Fruit fly (Drosophila melanogaster): Measurements from ENCODE around the gene CG17328.

The CG17328 gene

DNA sequence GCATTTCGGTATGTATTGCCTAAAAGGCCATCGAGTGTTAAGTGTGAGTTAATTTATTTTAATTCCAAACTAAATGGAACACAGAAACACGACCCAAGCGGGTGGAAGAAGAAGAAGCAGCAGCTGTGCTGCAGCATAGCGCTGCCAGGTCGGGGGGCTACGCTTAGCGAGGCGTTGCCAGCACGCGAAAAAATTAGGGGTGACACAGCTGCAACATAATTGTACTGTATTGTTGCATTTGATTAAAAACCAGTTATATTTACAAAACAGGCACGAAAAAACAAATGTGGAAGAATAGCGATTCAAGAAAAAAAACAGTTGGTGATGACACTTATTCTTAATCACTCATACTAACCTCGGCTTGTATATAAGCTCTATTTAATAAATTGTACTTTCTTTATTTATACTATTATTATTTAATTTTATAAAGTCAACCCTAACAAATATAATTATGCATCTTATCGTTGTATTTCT is 50.5 kb downstream of the CG17328 start (continued):
- TF ChIP-seq Meics (GFP tag; optimal IDR thresholded peaks at IDR 0.05) (peak; percentile 79), wdn (GFP tag; IDR thresholded peaks at IDR 0.05) (peak; percentile 70), Eip74EF (GFP tag; optimal IDR thresholded peaks at IDR 0.05) (no peak), pum (GFP tag; optimal IDR thresholded peaks at IDR 0.05) (peak; percentile 53), CG7745 (tag; optimal IDR thresholded peaks at IDR 0.05) (no peak), Dll (GFP tag; IDR thresholded peaks at IDR 0.05; ENCODE audit: partially characterized antibody) (peak; percentile 70; the same call in 3 of the 4 replicates), kay (GFP tag; optimal IDR thresholded peaks at IDR 0.05) (no peak), Ets97D (GFP tag; optimal IDR thresholded peaks at IDR 0.05) (peak; percentile 44), prd (optimal IDR thresholded peaks at IDR 0.05) (no peak), prd (GFP tag; IDR thresholded peaks at IDR 0.05) (peak; percentile 81), CG18476 (GFP tag; optimal IDR thresholded peaks at IDR 0.05) (no peak), B-H1 (GFP tag; IDR thresholded peaks at IDR 0.05) (peak; percentile 72), fd102C (GFP tag; optimal IDR thresholded peaks at IDR 0.05) (no peak), HHEX (GFP tag; optimal IDR thresholded peaks at IDR 0.05) (no peak), CG13624 (GFP tag; optimal IDR thresholded peaks at IDR 0.05) (peak; percentile 55), jumu (GFP tag; optimal IDR thresholded peaks at IDR 0.05) (peak; percentile 71), phol (tag; optimal IDR thresholded peaks at IDR 0.05) (peak; percentile 82), CG7963 (GFP tag; IDR thresholded peaks at IDR 0.05; ENCODE audit: partially characterized antibody) (no peak), onecut (GFP tag; IDR thresholded peaks at IDR 0.05) (peak; percentile 41; the same call in 1 of the 2 replicates), CG14014 (GFP tag; IDR thresholded peaks at IDR 0.05) (peak; percentile 84), CG4854 (GFP tag; optimal IDR thresholded peaks at IDR 0.05) (no peak), HLHmδ (GFP tag; optimal IDR thresholded peaks at IDR 0.05) (peak; percentile 7), sima (GFP tag; optimal IDR thresholded peaks at IDR 0.05) (no peak), gsb-n (tag; optimal IDR thresholded peaks at IDR 0.05) (no peak), CoRest (tag; optimal IDR thresholded peaks at IDR 0.05) (peak; percentile 82), br (optimal IDR thresholded peaks at IDR 0.05) (no peak), Trl (optimal IDR thresholded peaks at IDR 0.05) (no peak), Trl (GFP tag; optimal IDR thresholded peaks at IDR 0.05) (peak; percentile 50), D19A (tag; optimal IDR thresholded peaks at IDR 0.05) (no peak), sisA (GFP tag; IDR thresholded peaks at IDR 0.05) (peak; percentile 81), Fer3 (tag; optimal IDR thresholded peaks at IDR 0.05) (no peak), chinmo (GFP tag; IDR thresholded peaks at IDR 0.05; ENCODE audit: partially characterized antibody) (peak; percentile 82; the same call in 1 of the 4 replicates), Mrtf (GFP tag; IDR thresholded peaks at IDR 0.05) (peak; percentile 68; the same call in 2 of the 3 replicates), gsb (GFP tag; IDR thresholded peaks at IDR 0.05) (peak; percentile 49), D19B (GFP tag; optimal IDR thresholded peaks at IDR 0.05) (peak; percentile 52), ap (GFP tag; IDR thresholded peaks at IDR 0.05) (peak; percentile 37; the same call in 1 of the 2 replicates), CG32772 (GFP tag; IDR thresholded peaks at IDR 0.05) (peak; percentile 68), crc (GFP tag; optimal IDR thresholded peaks at IDR 0.05) (peak; percentile 29), Sin3A (optimal IDR thresholded peaks at IDR 0.05) (no peak), CG15601 (tag; optimal IDR thresholded peaks at IDR 0.05) (no peak), Sry-β (GFP tag; optimal IDR thresholded peaks at IDR 0.05) (peak; percentile 11), CG13296 (GFP tag; optimal IDR thresholded peaks at IDR 0.05) (peak; percentile 72), Dfd (GFP tag; optimal IDR thresholded peaks at IDR 0.05) (no peak), CG3995 (GFP tag; optimal IDR thresholded peaks at IDR 0.05) (peak; percentile 39), CG7372 (GFP tag; IDR thresholded peaks at IDR 0.05) (peak; percentile 47; the same call in 1 of the 2 replicates), CG43689 (GFP tag; IDR thresholded peaks at IDR 0.05) (peak; percentile 47; the same call in 1 of the 2 replicates), Usf (GFP tag; optimal IDR thresholded peaks at IDR 0.05) (peak; percentile 30), CG9876 (GFP tag; optimal IDR thresholded peaks at IDR 0.05) (peak; percentile 40), hb (GFP tag; IDR thresholded peaks at IDR 0.05; ENCODE audit: partially characterized antibody) (0 out of 3 replicates have a peak, but pooled peaks have one; percentile 55), maf-S (GFP tag; optimal IDR thresholded peaks at IDR 0.05) (peak; percentile 57), ab (GFP tag; optimal IDR thresholded peaks at IDR 0.05) (peak; percentile 46), Sry-δ (GFP tag; optimal IDR thresholded peaks at IDR 0.05) (peak; percentile 87)

Measured in whole organism, embryonic.